Comparison of ENCODE assay signal across 1 worm cellular context in the genomic region with DNA sequence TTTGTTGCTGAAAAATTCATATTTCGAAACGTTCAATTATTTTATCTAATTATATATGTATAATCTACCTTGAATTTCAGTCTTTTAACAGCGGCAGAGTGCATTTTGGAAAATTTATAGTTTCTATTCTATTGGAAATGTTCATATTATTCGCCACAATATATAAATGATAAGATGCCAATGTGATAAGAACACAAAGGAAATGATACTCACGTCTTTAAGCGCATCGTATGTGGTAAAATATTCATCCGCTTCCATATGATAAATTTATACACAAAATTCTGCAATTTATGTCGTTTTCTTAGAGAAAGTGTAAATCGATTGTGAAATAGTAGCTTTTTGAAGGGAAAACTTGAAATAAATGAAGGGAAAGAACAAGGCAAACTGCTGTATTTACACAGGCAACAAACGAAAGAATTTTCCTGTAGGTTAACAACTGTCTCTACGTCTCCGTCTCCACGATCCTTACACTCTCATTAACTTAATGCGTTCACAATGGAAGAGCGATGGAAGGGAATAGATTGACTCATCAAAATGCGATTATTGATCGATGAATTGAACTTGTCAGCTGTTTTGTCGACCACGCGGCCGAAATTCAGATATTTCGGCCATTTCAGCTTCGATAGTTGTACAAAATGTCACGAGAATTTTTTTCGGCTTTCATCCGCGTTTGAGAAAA.
A peak's percentile ranks its signal among the peaks of the same experiment; 100 is the strongest.
TF ChIP-seq lines count a peak whose summit lies in the region.

A gene (minus strand): TSS at position 515 of the 679 bp plus-strand sequence.

TF ChIP-seq in whole organism, L1 larva, 84 proteins besides CTCF, POLR2A, EP300 and RAD21 (continued from another document):
- no peak for TF ChIP-seq dsc-1 (tag; optimal IDR thresholded peaks at IDR 0.05; lab: Kevin White, UChicago)
- no peak for TF ChIP-seq ceh-63 (GFP tag; optimal IDR thresholded peaks at IDR 0.05; lab: Kevin White, UChicago)
- TF ChIP-seq alr-1 (tag; optimal IDR thresholded peaks at IDR 0.05; lab: Kevin White, UChicago; ENCODE audit: borderline replicate concordance) = no peak
- TF ChIP-seq nhr-47 (tag; optimal IDR thresholded peaks at IDR 0.05; lab: Kevin White, UChicago) = no peak
- no peak for TF ChIP-seq fkh-4 (tag; optimal IDR thresholded peaks at IDR 0.05; lab: Kevin White, UChicago; ENCODE audit: borderline replicate concordance)
- no peak for TF ChIP-seq efl-3 (GFP tag; optimal IDR thresholded peaks at IDR 0.05; lab: Kevin White, UChicago)
- no peak for TF ChIP-seq isw-1 (GFP tag; IDR thresholded peaks at IDR 0.05; lab: Robert Waterston, UW)
- TF ChIP-seq snpc-4 (tag; optimal IDR thresholded peaks at IDR 0.05; lab: Kevin White, UChicago) = no peak
- no peak for TF ChIP-seq sptf-1 (tag; optimal IDR thresholded peaks at IDR 0.05; lab: Kevin White, UChicago)
- peak; percentile 41 for TF ChIP-seq snu-23 (GFP tag; optimal IDR thresholded peaks at IDR 0.05; lab: Kevin White, UChicago)
- TF ChIP-seq hlh-4 (tag; optimal IDR thresholded peaks at IDR 0.05; lab: Kevin White, UChicago) = no peak
- no peak for TF ChIP-seq skn-1 (tag; optimal IDR thresholded peaks at IDR 0.05; lab: Kevin White, UChicago)
- TF ChIP-seq nhr-19 (GFP tag; conservative IDR thresholded peaks at IDR 0.05; lab: Robert Waterston, UW) = no peak
- TF ChIP-seq ztf-11 (tag; optimal IDR thresholded peaks at IDR 0.05; lab: Kevin White, UChicago) = no peak
- TF ChIP-seq blmp-1 (tag; optimal IDR thresholded peaks at IDR 0.05; lab: Kevin White, UChicago) = peak; percentile 55
- TF ChIP-seq unc-98 (GFP tag; IDR thresholded peaks at IDR 0.05; lab: Robert Waterston, UW) = no peak
- TF ChIP-seq nhr-20 (tag; optimal IDR thresholded peaks at IDR 0.05; lab: Kevin White, UChicago) = peak; percentile 6
- no peak for TF ChIP-seq aha-1 (tag; optimal IDR thresholded peaks at IDR 0.05; lab: Kevin White, UChicago)
- no peak for TF ChIP-seq sup-37 (GFP tag; optimal IDR thresholded peaks at IDR 0.05; lab: Kevin White, UChicago)
- TF ChIP-seq C04F5.9 (tag; optimal IDR thresholded peaks at IDR 0.05; lab: Kevin White, UChicago) = no peak
- TF ChIP-seq lin-14 (GFP tag; optimal IDR thresholded peaks at IDR 0.05; lab: Kevin White, UChicago) = peak; percentile 74
- no peak for TF ChIP-seq hlh-17 (GFP tag; optimal IDR thresholded peaks at IDR 0.05; lab: Kevin White, UChicago; ENCODE audit: borderline replicate concordance)
- TF ChIP-seq nhr-77 (tag; optimal IDR thresholded peaks at IDR 0.05; lab: Kevin White, UChicago) = no peak
- TF ChIP-seq grh-1 (GFP tag; IDR thresholded peaks at IDR 0.05; lab: Robert Waterston, UW) = no peak
- TF ChIP-seq C16A3.4 (tag; optimal IDR thresholded peaks at IDR 0.05; lab: Kevin White, UChicago) = no peak
- TF ChIP-seq jun-1 (tag; optimal IDR thresholded peaks at IDR 0.05; lab: Kevin White, UChicago) = peak; percentile 0
- no peak for TF ChIP-seq irx-1 (tag; optimal IDR thresholded peaks at IDR 0.05; lab: Kevin White, UChicago)
- TF ChIP-seq xbp-1 (tag; optimal IDR thresholded peaks at IDR 0.05; lab: Kevin White, UChicago) = no peak
- peak in 1 of 2 experiments; percentile 36 for TF ChIP-seq lsy-2 (tag; optimal IDR thresholded peaks at IDR 0.05; lab: Kevin White, UChicago)
- TF ChIP-seq pax-3 (tag; optimal IDR thresholded peaks at IDR 0.05; lab: Kevin White, UChicago) = no peak
- TF ChIP-seq nhr-71 (tag; optimal IDR thresholded peaks at IDR 0.05; lab: Kevin White, UChicago) = peak; percentile 25
- TF ChIP-seq ceh-82 (tag; optimal IDR thresholded peaks at IDR 0.05; lab: Kevin White, UChicago) = no peak
- no peak for TF ChIP-seq nhr-11 (tag; optimal IDR thresholded peaks at IDR 0.05; lab: Kevin White, UChicago)
- no peak for TF ChIP-seq lin-13 (GFP tag; optimal IDR thresholded peaks at IDR 0.05; lab: Kevin White, UChicago)
- TF ChIP-seq elt-2 (tag; optimal IDR thresholded peaks at IDR 0.05; lab: Kevin White, UChicago) = peak; percentile 46
- TF ChIP-seq nhr-85 (tag; lab: Kevin White, UChicago) = peak; percentile 53
- TF ChIP-seq lin-15B (tag; optimal IDR thresholded peaks at IDR 0.05; lab: Kevin White, UChicago) = no peak
- no peak for TF ChIP-seq aly-2 (tag; optimal IDR thresholded peaks at IDR 0.05; lab: Kevin White, UChicago)
- TF ChIP-seq nhr-84 (tag; optimal IDR thresholded peaks at IDR 0.05; lab: Kevin White, UChicago) = no peak
- no peak for TF ChIP-seq mab-9 (GFP tag; IDR thresholded peaks at IDR 0.05; lab: Robert Waterston, UW)
- no peak for TF ChIP-seq mef-2 (tag; optimal IDR thresholded peaks at IDR 0.05; lab: Kevin White, UChicago)
- no peak for TF ChIP-seq tbx-2 (tag; optimal IDR thresholded peaks at IDR 0.05; lab: Kevin White, UChicago)
- no peak for TF ChIP-seq elt-3 (tag; optimal IDR thresholded peaks at IDR 0.05; lab: Kevin White, UChicago)
- peak in 1 of 2 experiments; percentile 16 for TF ChIP-seq mdl-1 (tag; optimal IDR thresholded peaks at IDR 0.05; lab: Kevin White, UChicago)
- peak; percentile 27 to 39 for TF ChIP-seq lin-35 (GFP tag; optimal IDR thresholded peaks at IDR 0.05; lab: Kevin White, UChicago)
- TF ChIP-seq dpl-1 (GFP tag; optimal IDR thresholded peaks at IDR 0.05; lab: Kevin White, UChicago) = peak; percentile 8 to 31 (median 17)
- TF ChIP-seq Y116A8C.19 (tag; optimal IDR thresholded peaks at IDR 0.05; lab: Kevin White, UChicago; ENCODE audit: borderline replicate concordance) = no peak
- TF ChIP-seq swsn-7 (tag; optimal IDR thresholded peaks at IDR 0.05; lab: Kevin White, UChicago) = no peak
